Worm (Caenorhabditis elegans): ENCODE data around the gene hrpl-1.
A peak's percentile ranks its signal among the peaks of the same experiment; 100 is the strongest.

ce11 chrII:6858835-6859234 is 39.7 kb upstream of the hrpl-1 start:
- TF ChIP-seq hif-1 (tag; optimal IDR thresholded peaks at IDR 0.05) (peak in 1 of 2 experiments; percentile 2), ztf-11 (tag; optimal IDR thresholded peaks at IDR 0.05) (no peak), F10B5.3 (tag; optimal IDR thresholded peaks at IDR 0.05) (no peak), lin-1 (GFP tag; IDR thresholded peaks at IDR 0.05) (no peak), zfp-2 (tag; optimal IDR thresholded peaks at IDR 0.05) (no peak), fkh-10 (GFP tag; optimal IDR thresholded peaks at IDR 0.05) (no peak), nhr-11 (tag; optimal IDR thresholded peaks at IDR 0.05) (no peak), set-16 (GFP tag; IDR thresholded peaks at IDR 0.05) (no peak), attf-4 (tag; optimal IDR thresholded peaks at IDR 0.05) (no peak), unc-39 (tag; optimal IDR thresholded peaks at IDR 0.05) (no peak)
